Fruit fly (Drosophila melanogaster) whole organism, embryonic: ENCODE measurements around the gene Cdk5alpha.

Source experiments
- ATbp ChIP-seq: fragments of 200-800 bp; sonication (Bioruptor generic); optimal IDR thresholded peaks from 2 replicates; lab custom pipeline; 2017; ENCODE audit warnings: missing biosample characterization, mild to moderate bottlenecking, missing genetic modification characterization, missing genetic modification reagents
- Atf-2 ChIP-seq: fragments of 200-800 bp; sonication (Bioruptor generic); optimal IDR thresholded peaks from 2 replicates; lab custom pipeline; 2016; ENCODE audit warnings: missing biosample characterization, missing genetic modification characterization
- Atf6 ChIP-seq: fragments of 200-800 bp; sonication (Bioruptor generic); IDR thresholded peaks from 2 replicates; pipeline ENCODE4 v1.3.6; 2022; ENCODE audit warnings: missing biosample characterization, missing genetic modification characterization
- CG11504 ChIP-seq: fragments of 200-800 bp; sonication (Bioruptor generic); optimal IDR thresholded peaks from 3 replicates; lab custom pipeline; 2019; ENCODE audit warnings: missing biosample characterization, mild to moderate bottlenecking, missing genetic modification characterization, moderate library complexity
- CG1233 ChIP-seq: fragments of 200-800 bp; sonication (Bioruptor generic); optimal IDR thresholded peaks from 4 replicates; lab custom pipeline; 2018; ENCODE audit warnings: missing biosample characterization, mild to moderate bottlenecking, missing genetic modification characterization
- CG12942 ChIP-seq: fragments of 200-800 bp; sonication (Bioruptor generic); optimal IDR thresholded peaks from 3 replicates; lab custom pipeline; 2016; ENCODE audit warnings: missing biosample characterization, missing genetic modification characterization
- CG15269 ChIP-seq: fragments of 200-800 bp; sonication (Bioruptor generic); optimal IDR thresholded peaks from 2 replicates; lab custom pipeline; 2018; ENCODE audit warnings: missing biosample characterization, mild to moderate bottlenecking, missing genetic modification characterization, moderate library complexity
- CG15479 ChIP-seq: fragments of 200-800 bp; sonication (Bioruptor generic); optimal IDR thresholded peaks from 3 replicates; lab custom pipeline; 2019; ENCODE audit warnings: missing biosample characterization, mild to moderate bottlenecking, missing genetic modification characterization, moderate library complexity
- CG15601 ChIP-seq: fragments of 200-800 bp; sonication (Bioruptor generic); optimal IDR thresholded peaks from 3 replicates; lab custom pipeline; 2019; ENCODE audit warnings: missing biosample characterization, mild to moderate bottlenecking, missing genetic modification characterization, moderate library complexity
- CG17359 ChIP-seq: fragments of 200-800 bp; sonication (Bioruptor generic); optimal IDR thresholded peaks from 3 replicates; lab custom pipeline; 2018; ENCODE audit warnings: missing biosample characterization, mild to moderate bottlenecking, missing genetic modification characterization, moderate library complexity
- CG18476 ChIP-seq: fragments of 200-800 bp; sonication (Bioruptor generic); optimal IDR thresholded peaks from 2 replicates; lab custom pipeline; 2016; ENCODE audit warnings: missing biosample characterization, mild to moderate bottlenecking, missing genetic modification characterization
- CG3065 ChIP-seq: fragments of 200-800 bp; sonication (Bioruptor generic); optimal IDR thresholded peaks from 2 replicates; lab custom pipeline; 2016; ENCODE audit warnings: missing biosample characterization, missing genetic modification characterization
- CG4730 ChIP-seq: fragments of 200-800 bp; sonication (Bioruptor generic); IDR thresholded peaks from 2 replicates; pipeline ENCODE4 v1.3.6; 2022; ENCODE audit warnings: missing biosample characterization, missing genetic modification characterization
- CG5245 ChIP-seq: fragments of 200-800 bp; sonication (Bioruptor generic); optimal IDR thresholded peaks from 3 replicates; lab custom pipeline; 2016; ENCODE audit warnings: missing biosample characterization, missing genetic modification characterization
- CG6654 ChIP-seq: fragments of 200-800 bp; sonication (Bioruptor generic); optimal IDR thresholded peaks from 2 replicates; lab custom pipeline; 2017; ENCODE audit warnings: missing biosample characterization, mild to moderate bottlenecking, missing genetic modification characterization
- CG6683 ChIP-seq: fragments of 200-800 bp; sonication (Bioruptor generic); optimal IDR thresholded peaks from 2 replicates; lab custom pipeline; 2017; ENCODE audit warnings: missing biosample characterization, mild to moderate bottlenecking, missing genetic modification characterization, missing genetic modification reagents
- CG6765 ChIP-seq: fragments of 200-800 bp; sonication (Bioruptor generic); optimal IDR thresholded peaks from 3 replicates; lab custom pipeline; 2017; ENCODE audit warnings: missing biosample characterization, mild to moderate bottlenecking, missing genetic modification characterization
- CG7745 ChIP-seq: fragments of 200-800 bp; sonication (Bioruptor generic); optimal IDR thresholded peaks from 2 replicates; lab custom pipeline; 2018; ENCODE audit warnings: missing biosample characterization, mild to moderate bottlenecking, missing genetic modification characterization, moderate library complexity
- CTCF ChIP-seq: fragments of 200-800 bp; sonication (Bioruptor generic); optimal IDR thresholded peaks from 2 replicates; lab custom pipeline; 2017; ENCODE audit warnings: missing biosample characterization, mild to moderate bottlenecking, missing genetic modification characterization, moderate library complexity
- Dp ChIP-seq: fragments of 200-800 bp; sonication (Bioruptor generic); optimal IDR thresholded peaks from 2 replicates; lab custom pipeline; 2018; ENCODE audit warnings: missing biosample characterization, mild to moderate bottlenecking, missing genetic modification characterization, moderate library complexity
- HmgZ ChIP-seq: fragments of 200-800 bp; sonication (Bioruptor generic); optimal IDR thresholded peaks from 2 replicates; lab custom pipeline; 2018; ENCODE audit warnings: missing biosample characterization, mild to moderate bottlenecking, missing genetic modification characterization
- Hr51 ChIP-seq, 2 experiments: fragments of 200-800 bp; sonication (Bioruptor generic); optimal IDR thresholded peaks; 2 replicates in 1 of 2; 3 replicates in 1 of 2; lab custom pipeline; 2016 to 2018; ENCODE audit warnings: missing biosample characterization in 2 of 2, missing genetic modification characterization in 2 of 2, mild to moderate bottlenecking in 1 of 2, moderate library complexity in 1 of 2
- Lhr ChIP-seq: fragments of 200-800 bp; sonication (Bioruptor generic); optimal IDR thresholded peaks from 3 replicates; lab custom pipeline; 2017; ENCODE audit warnings: mild to moderate bottlenecking, missing biosample characterization, missing genetic modification reagents, missing genetic modification characterization
- Lpt ChIP-seq: fragments of >200 bp; optimal IDR thresholded peaks from 2 replicates; lab custom pipeline; 2018; ENCODE audit warnings: missing biosample characterization, missing genetic modification characterization
- MTF-1 ChIP-seq: fragments of 200-800 bp; sonication (Bioruptor generic); optimal IDR thresholded peaks from 2 replicates; lab custom pipeline; 2018; ENCODE audit warnings: missing biosample characterization, mild to moderate bottlenecking, missing genetic modification characterization, borderline replicate concordance
- Ravus ChIP-seq: fragments of 200-800 bp; sonication (Bioruptor generic); IDR thresholded peaks from 2 replicates; pipeline ENCODE4 v1.3.6; 2022; ENCODE audit warnings: missing biosample characterization, missing genetic modification characterization
- Sox102F ChIP-seq: fragments of 200-800 bp; sonication (Bioruptor generic); optimal IDR thresholded peaks from 2 replicates; lab custom pipeline; 2018; ENCODE audit warnings: missing biosample characterization, mild to moderate bottlenecking, missing genetic modification characterization, moderate library complexity
- Sry-δ ChIP-seq: fragments of 200-800 bp; sonication (Bioruptor generic); optimal IDR thresholded peaks from 2 replicates; lab custom pipeline; 2016; ENCODE audit warnings: missing biosample characterization, missing genetic modification characterization
- TFAM ChIP-seq: fragments of 200-800 bp; sonication (Bioruptor generic); optimal IDR thresholded peaks from 2 replicates; lab custom pipeline; 2017; ENCODE audit warnings: missing biosample characterization, missing genetic modification characterization, inconsistent platforms
- az2 ChIP-seq: fragments of 200-800 bp; sonication (Bioruptor generic); optimal IDR thresholded peaks from 3 replicates; lab custom pipeline; 2016; ENCODE audit warnings: missing biosample characterization, missing genetic modification characterization
- chinmo ChIP-seq: fragments of 200-800 bp; sonication (Bioruptor generic); IDR thresholded peaks from 4 replicates; pipeline ENCODE4 v1.3.6; 2022; ENCODE audit warnings: missing biosample characterization, missing genetic modification characterization; ENCODE audit not compliant: partially characterized antibody
- crol ChIP-seq: fragments of 200-800 bp; sonication (Bioruptor generic); IDR thresholded peaks from 2 replicates; pipeline ENCODE4 v1.3.6; 2022; ENCODE audit warnings: missing biosample characterization, missing genetic modification characterization
- danr ChIP-seq: fragments of 200-800 bp; sonication (Bioruptor generic); IDR thresholded peaks from 2 replicates; pipeline ENCODE4 v1.3.6; 2022; ENCODE audit warnings: missing biosample characterization, missing genetic modification characterization
- esg ChIP-seq: fragments of 200-800 bp; sonication (Bioruptor generic); conservative IDR thresholded peaks from 2 replicates; pipeline ENCODE4 v1.3.6; 2022; ENCODE audit warnings: missing biosample characterization, missing genetic modification characterization
- eve ChIP-seq, 2 experiments: fragments of >200 bp; optimal IDR thresholded peaks; 2 replicates each; lab custom pipeline; 2017; ENCODE audit warnings: missing biosample characterization in 2 of 2, missing genetic modification characterization in 2 of 2
- fd96Cb ChIP-seq: fragments of 200-800 bp; sonication (Bioruptor generic); optimal IDR thresholded peaks from 2 replicates; lab custom pipeline; 2018; ENCODE audit warnings: missing biosample characterization, mild to moderate bottlenecking, missing genetic modification characterization, moderate library complexity
- gcm ChIP-seq: fragments of 200-800 bp; sonication (Bioruptor generic); optimal IDR thresholded peaks from 2 replicates; lab custom pipeline; 2019; ENCODE audit warnings: missing biosample characterization, mild to moderate bottlenecking, missing genetic modification characterization, moderate library complexity
- gsb ChIP-seq: fragments of 200-800 bp; sonication (Bioruptor generic); IDR thresholded peaks from 2 replicates; pipeline ENCODE4 v1.3.6; 2022; ENCODE audit warnings: missing biosample characterization, missing genetic modification characterization
- hb ChIP-seq: fragments of 200-800 bp; sonication (Bioruptor generic); IDR thresholded peaks from 3 replicates; pipeline ENCODE4 v1.3.6; 2022; ENCODE audit warnings: missing biosample characterization, missing genetic modification characterization; ENCODE audit not compliant: partially characterized antibody
- lilli ChIP-seq: fragments of 200-800 bp; sonication (Bioruptor generic); optimal IDR thresholded peaks from 3 replicates; lab custom pipeline; 2016; ENCODE audit warnings: missing biosample characterization, missing genetic modification characterization
- lola ChIP-seq, 3 experiments: fragments of >200 bp in 2 of 3; fragments of 200-800 bp in 1 of 3; sonication (Bioruptor generic) in 1 of 3; optimal IDR thresholded peaks; 2 replicates each; lab custom pipeline; 2017 to 2019; ENCODE audit warnings: missing biosample characterization in 3 of 3, missing genetic modification characterization in 3 of 3, mild to moderate bottlenecking in 1 of 3, moderate library complexity in 1 of 3
- mirr ChIP-seq: fragments of 200-800 bp; sonication (Bioruptor generic); optimal IDR thresholded peaks from 3 replicates; lab custom pipeline; 2018; ENCODE audit warnings: missing biosample characterization, mild to moderate bottlenecking, missing genetic modification characterization
- nau ChIP-seq: fragments of 200-800 bp; sonication (Bioruptor generic); optimal IDR thresholded peaks from 3 replicates; lab custom pipeline; 2017; ENCODE audit warnings: missing biosample characterization, mild to moderate bottlenecking, missing genetic modification characterization, missing genetic modification reagents
- odd ChIP-seq: fragments of 200-800 bp; sonication (Bioruptor generic); optimal IDR thresholded peaks from 2 replicates; lab custom pipeline; 2017; ENCODE audit warnings: missing biosample characterization, mild to moderate bottlenecking, missing genetic modification characterization
- pnt ChIP-seq: fragments of 200-800 bp; sonication (Bioruptor generic); optimal IDR thresholded peaks from 3 replicates; lab custom pipeline; 2016; ENCODE audit warnings: missing biosample characterization, missing genetic modification characterization
- sqz ChIP-seq: fragments of 200-800 bp; sonication (Bioruptor generic); optimal IDR thresholded peaks from 3 replicates; lab custom pipeline; 2018; ENCODE audit warnings: missing biosample characterization, mild to moderate bottlenecking, missing genetic modification characterization
- sug ChIP-seq: fragments of 200-800 bp; optimal IDR thresholded peaks from 2 replicates; lab custom pipeline; 2019; ENCODE audit warnings: missing biosample characterization, mild to moderate bottlenecking, missing genetic modification characterization, moderate library complexity
- tgo ChIP-seq: fragments of 200-800 bp; sonication (Bioruptor generic); IDR thresholded peaks from 3 replicates; pipeline ENCODE4 v1.3.6; 2022; ENCODE audit warnings: missing biosample characterization, missing genetic modification characterization
- unpg ChIP-seq: fragments of 200-800 bp; sonication (Bioruptor generic); optimal IDR thresholded peaks from 3 replicates; lab custom pipeline; 2018; ENCODE audit warnings: missing biosample characterization, mild to moderate bottlenecking, missing genetic modification characterization, moderate library complexity
- vnd ChIP-seq: fragments of 200-800 bp; sonication (Bioruptor generic); IDR thresholded peaks from 3 replicates; pipeline ENCODE4 v1.3.6; 2022; ENCODE audit warnings: missing biosample characterization, missing genetic modification characterization; ENCODE audit not compliant: partially characterized antibody

Cdk5alpha gene

DNA sequence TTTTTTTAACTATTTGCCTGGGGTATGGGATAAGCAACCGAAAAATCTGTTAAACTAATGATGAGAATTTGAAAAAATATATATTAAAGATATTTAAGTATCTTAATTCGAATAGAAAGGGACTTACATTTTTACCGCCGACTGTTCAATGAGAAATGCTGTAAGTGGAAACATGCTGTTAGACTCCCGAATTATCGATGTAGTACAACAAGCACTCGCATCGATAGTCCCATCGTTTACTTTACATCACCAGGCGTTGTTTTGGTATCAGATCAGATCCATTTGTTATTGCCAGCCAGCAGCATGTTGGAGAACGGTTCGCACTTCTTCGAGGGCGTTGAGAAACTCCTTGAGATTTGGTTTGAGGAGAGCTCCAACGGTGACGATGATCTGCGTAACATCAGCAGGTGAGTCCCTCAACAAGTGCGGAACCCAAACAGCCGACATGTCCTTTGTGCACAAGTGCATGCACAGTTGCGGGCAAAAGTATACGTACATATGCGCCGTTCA is 28.5 kb upstream of the Cdk5alpha start, which contains the start of gene SamDC (continued):
- TF ChIP-seq lola (GFP tag; optimal IDR thresholded peaks at IDR 0.05; lab: Kevin White, UChicago) (peak in 2 of 3 experiments; percentile 24 to 98), sqz (GFP tag; lab: Kevin White, UChicago) (no peak), CG12942 (GFP tag; lab: Kevin White, UChicago) (peak; percentile 4), chinmo (GFP tag; lab: Robert Waterston, UW) (peak; percentile 90; the same call in 3 of the 4 replicates), hb (GFP tag; lab: Robert Waterston, UW) (peak; percentile 73; the same call in 2 of the 3 replicates), Lpt (GFP tag; lab: Kevin White, UChicago) (no peak), TFAM (no peak), CG18476 (GFP tag; lab: Kevin White, UChicago) (no peak), CG5245 (GFP tag; lab: Kevin White, UChicago) (peak; percentile 14), CG11504 (tag; lab: Kevin White, UChicago) (peak; percentile 73), Atf6 (GFP tag; lab: Robert Waterston, UW) (peak; percentile 46; the same call in 1 of the 2 replicates), Sox102F (GFP tag; lab: Kevin White, UChicago) (peak; percentile 54), eve (GFP tag; optimal IDR thresholded peaks at IDR 0.05; lab: Kevin White, UChicago) (peak in 1 of 2 experiments; percentile 7), fd96Cb (tag; lab: Kevin White, UChicago) (peak; percentile 26), Ravus (no peak), crol (GFP tag; lab: Robert Waterston, UW) (no peak), CTCF (GFP tag; lab: Kevin White, UChicago) (no peak), CG6765 (GFP tag; lab: Kevin White, UChicago) (peak; percentile 31), CG15269 (peak; percentile 72), Sry-δ (GFP tag; lab: Kevin White, UChicago) (peak; percentile 92), vnd (GFP tag; lab: Robert Waterston, UW) (peak; percentile 59; the same call in 2 of the 3 replicates), lilli (peak; percentile 52), az2 (GFP tag; lab: Kevin White, UChicago) (peak; percentile 53), esg (GFP tag; lab: Robert Waterston, UW) (no peak), odd (GFP tag; lab: Kevin White, UChicago) (no peak), CG1233 (no peak), Lhr (GFP tag; lab: Kevin White, UChicago) (peak; percentile 79), danr (no peak), CG7745 (peak; percentile 54), CG15601 (tag; lab: Kevin White, UChicago) (peak; percentile 59), gcm (GFP tag; lab: Kevin White, UChicago) (no peak), CG6683 (GFP tag; lab: Kevin White, UChicago) (no peak), nau (GFP tag; lab: Kevin White, UChicago) (no peak), sug (tag; lab: Kevin White, UChicago) (peak; percentile 48), CG15479 (no peak), CG3065 (no peak), Atf-2 (GFP tag; lab: Kevin White, UChicago) (no peak), Hr51 (GFP tag; optimal IDR thresholded peaks at IDR 0.05; lab: Kevin White, UChicago) (peak; percentile 40 to 60), tgo (GFP tag; lab: Robert Waterston, UW) (no peak; the same call in 1 of the 3 replicates), gsb (GFP tag; lab: Robert Waterston, UW) (no peak), unpg (peak; percentile 57), CG4730 (no peak), MTF-1 (GFP tag; lab: Kevin White, UChicago) (no peak), CG17359 (peak; percentile 23), Dp (GFP tag; lab: Kevin White, UChicago) (peak; percentile 17), CG6654 (GFP tag; lab: Kevin White, UChicago) (no peak), pnt (GFP tag; lab: Kevin White, UChicago) (peak; percentile 2), mirr (peak; percentile 47), HmgZ (tag; lab: Kevin White, UChicago) (peak; percentile 59), ATbp (GFP tag; lab: Kevin White, UChicago) (no peak)
